Fruit fly (Drosophila melanogaster): ENCODE data around the gene Mtp.

Mtp gene

dm6 chr2L:20922196-20923087 is at the start of gene Mtp:
TSS of gene Mtp (minus strand) at chr2L:20922876.
- TF ChIP-seq Myc (optimal IDR thresholded peaks at IDR 0.05) (no peak), h (optimal IDR thresholded peaks at IDR 0.05) (no peak), Sin3A (optimal IDR thresholded peaks at IDR 0.05) (no peak), ttk (optimal IDR thresholded peaks at IDR 0.05) (no peak), insv (optimal IDR thresholded peaks at IDR 0.05) (no peak), psq (optimal IDR thresholded peaks at IDR 0.05) (no peak)

dm6 chr2L:20971659-20972314 is 49.1 kb upstream of the Mtp start:
- no peak for TF ChIP-seq psq (optimal IDR thresholded peaks at IDR 0.05)
- TF ChIP-seq h (optimal IDR thresholded peaks at IDR 0.05): no peak
- TF ChIP-seq Sin3A (optimal IDR thresholded peaks at IDR 0.05): no peak
- TF ChIP-seq insv (optimal IDR thresholded peaks at IDR 0.05): no peak
- TF ChIP-seq Myc (optimal IDR thresholded peaks at IDR 0.05): no peak

dm6 chr2L:20970792-20971191 is 48.1 kb upstream of the Mtp start:
- TF ChIP-seq Sin3A (optimal IDR thresholded peaks at IDR 0.05): no peak
- TF ChIP-seq Myc (optimal IDR thresholded peaks at IDR 0.05): no peak
- no peak for TF ChIP-seq h (optimal IDR thresholded peaks at IDR 0.05)
- TF ChIP-seq insv (optimal IDR thresholded peaks at IDR 0.05): no peak
- TF ChIP-seq ttk (optimal IDR thresholded peaks at IDR 0.05): no peak

dm6 chr2L:20969674-20970297 is 47.1 kb upstream of the Mtp start:
- TF ChIP-seq ttk (optimal IDR thresholded peaks at IDR 0.05) (no peak), Sin3A (optimal IDR thresholded peaks at IDR 0.05) (no peak), h (optimal IDR thresholded peaks at IDR 0.05) (no peak), psq (optimal IDR thresholded peaks at IDR 0.05) (no peak), Myc (optimal IDR thresholded peaks at IDR 0.05) (no peak), insv (optimal IDR thresholded peaks at IDR 0.05) (no peak)

- TF ChIP-seq h (optimal IDR thresholded peaks at IDR 0.05): no peak
- no peak for TF ChIP-seq psq (optimal IDR thresholded peaks at IDR 0.05)
- no peak for TF ChIP-seq ttk (optimal IDR thresholded peaks at IDR 0.05)
- TF ChIP-seq Myc (optimal IDR thresholded peaks at IDR 0.05): no peak
- no peak for TF ChIP-seq insv (optimal IDR thresholded peaks at IDR 0.05)
- no peak for TF ChIP-seq Sin3A (optimal IDR thresholded peaks at IDR 0.05)
Measured at dm6 chr2L:20968727-20969126, 46.1 kb upstream of the Mtp start.

- no peak for TF ChIP-seq h (optimal IDR thresholded peaks at IDR 0.05)
- no peak for TF ChIP-seq ttk (optimal IDR thresholded peaks at IDR 0.05)
- TF ChIP-seq insv (optimal IDR thresholded peaks at IDR 0.05): no peak
- TF ChIP-seq psq (optimal IDR thresholded peaks at IDR 0.05): no peak
- TF ChIP-seq Sin3A (optimal IDR thresholded peaks at IDR 0.05): no peak
- no peak for TF ChIP-seq Myc (optimal IDR thresholded peaks at IDR 0.05)
Measured at dm6 chr2L:20965001-20965400, 42.3 kb upstream of the Mtp start.

dm6 chr2L:20960019-20960525 is 37.4 kb upstream of the Mtp start:
- TF ChIP-seq psq (optimal IDR thresholded peaks at IDR 0.05) (no peak), ttk (optimal IDR thresholded peaks at IDR 0.05) (no peak), Myc (optimal IDR thresholded peaks at IDR 0.05) (no peak), h (optimal IDR thresholded peaks at IDR 0.05) (no peak), insv (optimal IDR thresholded peaks at IDR 0.05) (no peak), Sin3A (optimal IDR thresholded peaks at IDR 0.05) (no peak)

dm6 chr2L:20957968-20958367 is 35.3 kb upstream of the Mtp start:
- no peak for TF ChIP-seq Myc (optimal IDR thresholded peaks at IDR 0.05)
- no peak for TF ChIP-seq psq (optimal IDR thresholded peaks at IDR 0.05)

- TF ChIP-seq insv (optimal IDR thresholded peaks at IDR 0.05) (no peak), Sin3A (optimal IDR thresholded peaks at IDR 0.05) (no peak), psq (optimal IDR thresholded peaks at IDR 0.05) (no peak), h (optimal IDR thresholded peaks at IDR 0.05) (no peak), ttk (optimal IDR thresholded peaks at IDR 0.05) (no peak), Myc (optimal IDR thresholded peaks at IDR 0.05) (no peak)
Measured at dm6 chr2L:20957266-20957665, 34.6 kb upstream of the Mtp start.

- no peak for TF ChIP-seq ttk (optimal IDR thresholded peaks at IDR 0.05)
- TF ChIP-seq psq (optimal IDR thresholded peaks at IDR 0.05): no peak
- no peak for TF ChIP-seq h (optimal IDR thresholded peaks at IDR 0.05)
- TF ChIP-seq Sin3A (optimal IDR thresholded peaks at IDR 0.05): no peak
- TF ChIP-seq Myc (optimal IDR thresholded peaks at IDR 0.05): no peak
- TF ChIP-seq insv (optimal IDR thresholded peaks at IDR 0.05): no peak
Measured at dm6 chr2L:20956836-20957235, 34.2 kb upstream of the Mtp start.

dm6 chr2L:20951320-20951719 is 28.6 kb upstream of the Mtp start:
- TF ChIP-seq h (optimal IDR thresholded peaks at IDR 0.05) (no peak), ttk (optimal IDR thresholded peaks at IDR 0.05) (no peak), Sin3A (optimal IDR thresholded peaks at IDR 0.05) (no peak), Myc (optimal IDR thresholded peaks at IDR 0.05) (no peak), insv (optimal IDR thresholded peaks at IDR 0.05) (no peak), psq (optimal IDR thresholded peaks at IDR 0.05) (no peak)
